Worm (Caenorhabditis elegans): ENCODE measurements around the gene dpy-9.
A peak's percentile ranks its signal among the peaks of the same experiment; 100 is the strongest.

Gene dpy-9

ce11 chrIV:291356-291755 lies 32.4 kb upstream of the dpy-9 start, which contains the start of gene T21D12.7:
Gene T21D12.7 (minus strand): TSS chrIV:291456.
- no peak for TF ChIP-seq mml-1 (tag; optimal IDR thresholded peaks at IDR 0.05)
- no peak for TF ChIP-seq nhr-43 (tag; optimal IDR thresholded peaks at IDR 0.05; ENCODE audit: poor library complexity, severe bottlenecking)
- no peak for TF ChIP-seq fkh-10 (GFP tag; optimal IDR thresholded peaks at IDR 0.05)
- no peak for TF ChIP-seq ceh-16 (tag; optimal IDR thresholded peaks at IDR 0.05)
- no peak for TF ChIP-seq nfya-1 (tag; optimal IDR thresholded peaks at IDR 0.05; ENCODE audit: insufficient read depth)

DNA sequence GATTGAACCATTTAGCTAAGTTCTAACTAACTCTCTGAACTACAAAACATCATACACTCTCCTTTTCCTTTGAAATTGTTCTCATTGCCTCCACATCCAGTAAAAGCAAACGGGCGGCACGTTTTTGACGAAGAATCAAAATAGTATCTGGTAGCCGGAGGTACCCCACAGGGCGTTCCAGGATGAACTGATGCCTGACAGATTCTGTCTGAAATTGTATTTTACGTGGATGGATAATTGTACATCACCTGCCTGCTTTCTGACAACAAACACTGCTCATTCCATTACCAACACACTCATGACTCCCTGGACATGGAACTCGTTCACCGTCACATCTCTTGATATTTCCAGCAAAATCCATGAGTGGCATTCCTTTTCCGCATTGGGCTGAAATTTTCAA lies 31.4 kb upstream of the dpy-9 start:
- TF ChIP-seq R02D3.7 (tag; optimal IDR thresholded peaks at IDR 0.05), result no peak
- TF ChIP-seq ceh-28 (tag; optimal IDR thresholded peaks at IDR 0.05), result no peak
- no peak for TF ChIP-seq mml-1 (tag; optimal IDR thresholded peaks at IDR 0.05)
- TF ChIP-seq nfya-1 (tag; optimal IDR thresholded peaks at IDR 0.05; ENCODE audit: insufficient read depth), result no peak
- no peak for TF ChIP-seq nhr-11 (tag; optimal IDR thresholded peaks at IDR 0.05)
- TF ChIP-seq nhr-237 (tag; optimal IDR thresholded peaks at IDR 0.05), result no peak
- no peak for TF ChIP-seq nhr-12 (tag; optimal IDR thresholded peaks at IDR 0.05)
- TF ChIP-seq nhr-76 (tag; optimal IDR thresholded peaks at IDR 0.05), result no peak
- TF ChIP-seq sea-2 (GFP tag; optimal IDR thresholded peaks at IDR 0.05), result no peak
- TF ChIP-seq egl-27 (tag; optimal IDR thresholded peaks at IDR 0.05), result no peak
- TF ChIP-seq ceh-9 (tag; optimal IDR thresholded peaks at IDR 0.05), result no peak
- TF ChIP-seq ama-1 (optimal IDR thresholded peaks at IDR 0.05), result no peak
- TF ChIP-seq unc-39 (tag; optimal IDR thresholded peaks at IDR 0.05), result no peak
- TF ChIP-seq ztf-11 (tag; optimal IDR thresholded peaks at IDR 0.05), result no peak
- no peak for TF ChIP-seq skn-1 (tag; optimal IDR thresholded peaks at IDR 0.05)
- TF ChIP-seq ZK546.5 (tag; optimal IDR thresholded peaks at IDR 0.05), result no peak
- no peak for TF ChIP-seq lin-39 (tag; optimal IDR thresholded peaks at IDR 0.05)

DNA sequence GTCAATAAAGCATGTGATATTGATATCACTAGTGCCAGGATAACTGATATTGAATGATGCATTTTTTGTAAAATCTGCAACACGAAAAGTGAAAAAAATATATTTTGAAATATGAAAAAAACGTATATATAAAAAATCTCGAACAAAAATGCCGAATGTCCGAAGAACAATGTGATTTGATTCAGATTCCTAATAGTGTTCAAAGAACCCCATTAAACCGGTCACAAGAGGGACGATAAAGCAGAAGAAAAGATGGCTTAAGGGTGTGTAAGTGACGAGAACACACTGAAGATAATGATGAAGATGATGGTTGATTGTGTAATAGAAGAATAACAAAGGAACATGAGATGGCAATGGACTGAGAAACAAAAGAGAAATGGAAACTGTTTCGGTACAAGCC lies 29.0 kb upstream of the dpy-9 start, which contains the start of gene T21D12.14:
TSS of gene T21D12.14 (minus strand) at position 101 of the 400 bp plus-strand sequence.
- TF ChIP-seq unc-39 (tag; optimal IDR thresholded peaks at IDR 0.05), result no peak
- no peak for TF ChIP-seq nhr-76 (tag; optimal IDR thresholded peaks at IDR 0.05)
- peak; percentile 1 for TF ChIP-seq nhr-25 (tag; optimal IDR thresholded peaks at IDR 0.05)

- TF ChIP-seq pha-4 (tag; optimal IDR thresholded peaks at IDR 0.05) (no peak), fkh-10 (GFP tag; optimal IDR thresholded peaks at IDR 0.05) (peak; percentile 41)
Observed at ce11 chrIV:283347-283746, 24.3 kb upstream of the dpy-9 start, which contains the start of gene best-19. Gene best-19 (plus strand): TSS chrIV:283647.

DNA sequence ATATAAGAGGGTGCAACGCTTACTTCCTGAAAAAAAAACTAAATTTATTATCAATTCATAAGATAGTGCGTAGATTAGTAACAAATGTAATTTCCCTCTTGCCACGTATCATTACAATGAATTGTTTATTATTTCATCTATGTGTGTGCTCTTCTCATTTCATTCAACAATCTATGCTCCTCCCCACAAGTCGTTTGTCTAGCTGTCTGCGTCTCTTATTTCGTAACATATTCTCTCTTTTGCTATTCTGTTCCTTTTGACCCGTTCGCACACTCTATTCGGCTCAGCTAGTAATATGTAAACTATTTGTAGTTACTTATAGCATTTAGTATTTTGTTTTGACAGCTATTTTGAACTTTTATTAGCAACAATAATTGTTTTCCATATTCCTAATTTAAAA lies 23.0 kb upstream of the dpy-9 start:
- TF ChIP-seq egl-27 (tag; optimal IDR thresholded peaks at IDR 0.05) (no peak), nhr-25 (tag; optimal IDR thresholded peaks at IDR 0.05) (no peak), pha-4 (tag; optimal IDR thresholded peaks at IDR 0.05) (peak; percentile 35), R02D3.7 (tag; optimal IDR thresholded peaks at IDR 0.05) (no peak)

ce11 chrIV:278284-278683 lies 19.3 kb upstream of the dpy-9 start:
- TF ChIP-seq nhr-28 (tag; optimal IDR thresholded peaks at IDR 0.05), result no peak
- TF ChIP-seq zag-1 (tag; optimal IDR thresholded peaks at IDR 0.05), result no peak
- no peak for TF ChIP-seq ceh-82 (tag; optimal IDR thresholded peaks at IDR 0.05)
- no peak for TF ChIP-seq elt-1 (tag; optimal IDR thresholded peaks at IDR 0.05)
- no peak for TF ChIP-seq unc-39 (tag; optimal IDR thresholded peaks at IDR 0.05)
- TF ChIP-seq nfya-1 (tag; optimal IDR thresholded peaks at IDR 0.05; ENCODE audit: insufficient read depth), result no peak
- no peak for TF ChIP-seq ZK546.5 (tag; optimal IDR thresholded peaks at IDR 0.05)
- TF ChIP-seq eor-1 (tag; optimal IDR thresholded peaks at IDR 0.05), result no peak
- TF ChIP-seq nhr-237 (tag; optimal IDR thresholded peaks at IDR 0.05), result no peak
- no peak for TF ChIP-seq ceh-16 (tag; optimal IDR thresholded peaks at IDR 0.05)
- TF ChIP-seq egl-5 (tag; optimal IDR thresholded peaks at IDR 0.05), result no peak
- no peak for TF ChIP-seq ztf-4 (tag; optimal IDR thresholded peaks at IDR 0.05)
- TF ChIP-seq fkh-2 (tag; optimal IDR thresholded peaks at IDR 0.05), result no peak
- TF ChIP-seq daf-12 (tag; optimal IDR thresholded peaks at IDR 0.05), result no peak
- TF ChIP-seq fos-1 (tag; optimal IDR thresholded peaks at IDR 0.05), result no peak
- TF ChIP-seq nhr-11 (tag; optimal IDR thresholded peaks at IDR 0.05), result no peak
- TF ChIP-seq ztf-11 (tag; optimal IDR thresholded peaks at IDR 0.05), result no peak
- TF ChIP-seq elt-3 (tag; optimal IDR thresholded peaks at IDR 0.05), result no peak

All from whole organism, L3 larva.